Worm (Caenorhabditis elegans): ENCODE results near the gene Y102A11A.2.

ce11 chrX:2000517-2000916 lies 25.9 kb upstream of the Y102A11A.2 start:
- TF ChIP-seq bed-3 (GFP tag; optimal IDR thresholded peaks at IDR 0.05) (no peak), pha-4 (tag; optimal IDR thresholded peaks at IDR 0.05) (no peak), sptf-1 (tag; optimal IDR thresholded peaks at IDR 0.05) (no peak), nhr-2 (tag; optimal IDR thresholded peaks at IDR 0.05) (no peak), mep-1 (tag; optimal IDR thresholded peaks at IDR 0.05) (no peak), snpc-4 (tag; optimal IDR thresholded peaks at IDR 0.05) (no peak)
